Fruit fly (Drosophila melanogaster): Measurements from ENCODE around the gene CG7872.

Gene CG7872

DNA sequence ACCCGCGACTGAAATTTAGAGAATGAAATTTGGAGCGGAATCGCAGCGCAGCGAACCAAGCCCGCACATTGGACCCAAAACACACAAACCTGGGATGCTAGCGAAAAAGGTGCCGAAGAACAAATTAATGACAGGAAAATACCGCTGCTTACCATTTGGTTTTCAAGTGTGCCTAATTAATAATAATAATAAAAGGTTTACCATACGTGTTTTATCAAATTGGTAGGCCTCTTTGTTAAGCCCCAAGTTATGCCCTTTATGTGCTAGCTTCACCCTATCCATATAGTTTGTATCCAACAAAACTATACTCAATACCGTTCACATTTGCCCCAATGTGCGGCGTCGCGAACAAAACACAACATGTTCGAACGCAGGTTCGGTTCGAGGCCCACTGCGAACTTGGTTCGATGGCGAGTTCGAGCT is 23.7 kb upstream of the CG7872 start, which contains the start of gene Ac13E (continued):
- TF ChIP-seq CG10654 (GFP tag; optimal IDR thresholded peaks at IDR 0.05) (peak; percentile 77), CG8281 (tag; optimal IDR thresholded peaks at IDR 0.05) (peak; percentile 73), Bdp1 (GFP tag; optimal IDR thresholded peaks at IDR 0.05) (peak; percentile 71), CG8290 (GFP tag; optimal IDR thresholded peaks at IDR 0.05) (peak; percentile 68), CG8290 (tag; optimal IDR thresholded peaks at IDR 0.05) (peak; percentile 54 to 68), CG4282 (GFP tag; optimal IDR thresholded peaks at IDR 0.05) (peak; percentile 90), CG6765 (GFP tag; optimal IDR thresholded peaks at IDR 0.05) (peak; percentile 83), oc (tag; optimal IDR thresholded peaks at IDR 0.05) (peak; percentile 75), nau (GFP tag; optimal IDR thresholded peaks at IDR 0.05) (peak; percentile 92), ase (GFP tag; IDR thresholded peaks at IDR 0.05) (peak; percentile 75), CG10147 (GFP tag; optimal IDR thresholded peaks at IDR 0.05) (peak; percentile 81), CG11456 (GFP tag; IDR thresholded peaks at IDR 0.05) (peak; percentile 76), hkb (optimal IDR thresholded peaks at IDR 0.05) (no peak), hkb (GFP tag; IDR thresholded peaks at IDR 0.05) (peak; percentile 93), mld (GFP tag; IDR thresholded peaks at IDR 0.05; ENCODE audit: partially characterized antibody) (peak; percentile 15; the same call in 1 of the 3 replicates), abd-A (tag; optimal IDR thresholded peaks at IDR 0.05) (no peak), CG8944 (GFP tag; optimal IDR thresholded peaks at IDR 0.05) (peak; percentile 72), CG16815 (GFP tag; optimal IDR thresholded peaks at IDR 0.05) (peak; percentile 88), crp (GFP tag; optimal IDR thresholded peaks at IDR 0.05) (peak in 1 of 2 experiments; percentile 56), Sry-β (GFP tag; optimal IDR thresholded peaks at IDR 0.05) (peak; percentile 34), HLH54F (GFP tag; optimal IDR thresholded peaks at IDR 0.05) (peak; percentile 85), CG17612 (GFP tag; IDR thresholded peaks at IDR 0.05) (0 out of 2 replicates have a peak, but pooled peaks have one; percentile 56), ato (GFP tag; IDR thresholded peaks at IDR 0.05; ENCODE audit: partially characterized antibody) (no peak), Hey (tag; optimal IDR thresholded peaks at IDR 0.05) (peak; percentile 52), CG1792 (GFP tag; optimal IDR thresholded peaks at IDR 0.05) (peak; percentile 70), bsh (GFP tag; optimal IDR thresholded peaks at IDR 0.05) (peak; percentile 89 to 90), Deaf1 (tag; optimal IDR thresholded peaks at IDR 0.05) (peak; percentile 70), crc (GFP tag; optimal IDR thresholded peaks at IDR 0.05) (peak; percentile 64), CG12744 (GFP tag; optimal IDR thresholded peaks at IDR 0.05) (peak; percentile 78), CG6683 (GFP tag; optimal IDR thresholded peaks at IDR 0.05) (peak; percentile 83), Fer3 (tag; optimal IDR thresholded peaks at IDR 0.05) (peak; percentile 85), CG2129 (GFP tag; IDR thresholded peaks at IDR 0.05; ENCODE audit: partially characterized antibody) (no peak), Dll (GFP tag; IDR thresholded peaks at IDR 0.05; ENCODE audit: partially characterized antibody) (peak; percentile 63; the same call in 1 of the 4 replicates), org-1 (GFP tag; optimal IDR thresholded peaks at IDR 0.05) (peak; percentile 94), otp (GFP tag; IDR thresholded peaks at IDR 0.05) (peak; percentile 78; the same call in 2 of the 3 replicates), Mes4 (GFP tag; optimal IDR thresholded peaks at IDR 0.05) (peak; percentile 65), cg (GFP tag; optimal IDR thresholded peaks at IDR 0.05) (no peak), tup (GFP tag; optimal IDR thresholded peaks at IDR 0.05) (peak; percentile 80), CG16813 (GFP tag; IDR thresholded peaks at IDR 0.05; ENCODE audit: partially characterized antibody) (peak; percentile 70), Neu2 (GFP tag; optimal IDR thresholded peaks at IDR 0.05; ENCODE audit: borderline replicate concordance) (no peak), CG1024 (GFP tag; IDR thresholded peaks at IDR 0.05) (peak; percentile 59), Sin3A (optimal IDR thresholded peaks at IDR 0.05) (no peak), CG30020 (tag; optimal IDR thresholded peaks at IDR 0.05) (peak; percentile 63), CG16863 (GFP tag; optimal IDR thresholded peaks at IDR 0.05) (peak; percentile 82), CG6654 (GFP tag; optimal IDR thresholded peaks at IDR 0.05) (peak; percentile 68), al (GFP tag; IDR thresholded peaks at IDR 0.05) (peak; percentile 81), Chrac-16 (GFP tag; optimal IDR thresholded peaks at IDR 0.05) (peak; percentile 93), CG14667 (GFP tag; IDR thresholded peaks at IDR 0.05) (peak; percentile 70), ap (GFP tag; IDR thresholded peaks at IDR 0.05) (peak; percentile 65), CG13424 (tag; optimal IDR thresholded peaks at IDR 0.05) (peak; percentile 91), her (GFP tag; optimal IDR thresholded peaks at IDR 0.05) (peak; percentile 59)

Measured in whole organism, embryonic.